Worm (Caenorhabditis elegans) whole organism, L4 larva: ENCODE data around the gene Y75B8A.33.

Experiments
- T20F7.1 ChIP-seq: fragments of 200-800 bp; sonication (Bioruptor generic); optimal IDR thresholded peaks from 2 replicates; lab custom pipeline; 2018; ENCODE audit warnings: mild to moderate bottlenecking, missing genetic modification characterization, missing compliant biosample characterization
- T26A8.4 ChIP-seq: fragments of 200-800 bp; sonication (Bioruptor generic); IDR thresholded peaks from 2 replicates; pipeline ENCODE4 v1.3.6; 2022; ENCODE audit warnings: missing genetic modification characterization, missing compliant biosample characterization
- Y48G9A.11 ChIP-seq: fragments of 200-800 bp; sonication (Bioruptor generic); IDR thresholded peaks from 2 replicates; pipeline ENCODE4 v1.3.6; 2022; ENCODE audit warnings: missing genetic modification reagents, missing genetic modification characterization, missing compliant biosample characterization
- Y75B8A.6 ChIP-seq: fragments of 200-800 bp; sonication (Bioruptor generic); IDR thresholded peaks from 2 replicates; pipeline ENCODE4 v1.3.6; 2022; ENCODE audit warnings: missing genetic modification reagents, missing genetic modification characterization, missing compliant biosample characterization
- aha-1 ChIP-seq: fragments of 150-350 bp; peaks from one replicate; lab custom pipeline; 2014; ENCODE audit warnings: missing biosample characterization, missing genetic modification characterization
- ama-1 ChIP-seq: fragments of 150-350 bp; optimal IDR thresholded peaks from 2 replicates; lab custom pipeline; 2014; ENCODE audit warnings: inconsistent platforms, mixed read lengths
- ceh-62 ChIP-seq: sonication (generic microtip); optimal IDR thresholded peaks from 2 replicates; lab custom pipeline; 2017; ENCODE audit warnings: missing biosample characterization, missing genetic modification characterization
- ceh-82 ChIP-seq: sonication (generic microtip); optimal IDR thresholded peaks from 2 replicates; lab custom pipeline; 2017; ENCODE audit warnings: missing biosample characterization, missing genetic modification characterization
- ctbp-1 ChIP-seq: fragments of 200-800 bp; sonication (Bioruptor generic); IDR thresholded peaks from 2 replicates; pipeline ENCODE4 v1.3.6; 2022; ENCODE audit warnings: missing genetic modification reagents, missing genetic modification characterization, missing compliant biosample characterization
- daf-16 ChIP-seq, 3 experiments: sonication (generic microtip); optimal IDR thresholded peaks; 2 replicates each; lab custom pipeline; 2016 to 2017; ENCODE audit warnings: missing genetic modification characterization in 3 of 3, missing genetic modification reagents in 3 of 3, mild to moderate bottlenecking in 2 of 3, missing compliant biosample characterization in 2 of 3, missing biosample characterization in 1 of 3, moderate library complexity in 1 of 3
- daf-8 ChIP-seq: fragments of 200-800 bp; sonication (Bioruptor generic); IDR thresholded peaks from 2 replicates; pipeline ENCODE4 v1.3.6; 2022; ENCODE audit warnings: missing genetic modification characterization, missing compliant biosample characterization
- dmd-9 ChIP-seq: fragments of 200-800 bp; sonication (Bioruptor generic); IDR thresholded peaks from 2 replicates; pipeline ENCODE4 v1.3.6; 2022; ENCODE audit warnings: missing genetic modification reagents, missing genetic modification characterization, missing compliant biosample characterization
- dpl-1 ChIP-seq: fragments of 150-350 bp; optimal IDR thresholded peaks from 2 replicates; lab custom pipeline; 2014; ENCODE audit warnings: missing biosample characterization, missing genetic modification reagents, missing genetic modification characterization
- duxl-1 ChIP-seq: sonication (generic microtip); optimal IDR thresholded peaks from 2 replicates; lab custom pipeline; 2016; ENCODE audit warnings: mild to moderate bottlenecking, missing genetic modification characterization, moderate library complexity, missing compliant biosample characterization; ENCODE audit not compliant: poor library complexity
- dve-1 ChIP-seq: sonication (generic microtip); optimal IDR thresholded peaks from 2 replicates; lab custom pipeline; 2017; ENCODE audit warnings: antibody characterized with exemption, mild to moderate bottlenecking, missing genetic modification characterization, missing compliant biosample characterization; ENCODE audit not compliant: insufficient read depth
- egl-27 ChIP-seq: sonication (generic microtip); optimal IDR thresholded peaks from 3 replicates; lab custom pipeline; 2017; ENCODE audit warnings: missing biosample characterization, missing genetic modification reagents, missing genetic modification characterization
- egl-43 ChIP-seq: fragments of 200-800 bp; sonication (Bioruptor generic); IDR thresholded peaks from 2 replicates; pipeline ENCODE4 v1.3.6; 2022; ENCODE audit warnings: missing genetic modification reagents, missing genetic modification characterization, missing compliant biosample characterization
- fkh-10 ChIP-seq: fragments of 150-350 bp; optimal IDR thresholded peaks from 2 replicates; lab custom pipeline; 2014; ENCODE audit warnings: missing biosample characterization, missing genetic modification reagents, missing genetic modification characterization
- gei-8 ChIP-seq: fragments of 200-800 bp; sonication (Bioruptor generic); optimal IDR thresholded peaks from 2 replicates; lab custom pipeline; 2018; ENCODE audit warnings: mild to moderate bottlenecking, missing genetic modification characterization, missing compliant biosample characterization
- hmg-1.1 ChIP-seq: fragments of 200-800 bp; sonication (Bioruptor generic); IDR thresholded peaks from 2 replicates; pipeline ENCODE4 v1.3.6; 2022; ENCODE audit warnings: missing genetic modification reagents, missing genetic modification characterization, missing compliant biosample characterization
- lin-13 ChIP-seq: fragments of 150-350 bp; optimal IDR thresholded peaks from 2 replicates; lab custom pipeline; 2014; ENCODE audit warnings: missing biosample characterization, missing genetic modification reagents, missing genetic modification characterization
- lin-38 ChIP-seq: fragments of 200-800 bp; sonication (Bioruptor generic); IDR thresholded peaks from 2 replicates; pipeline ENCODE4 v1.3.6; 2022; ENCODE audit warnings: missing genetic modification reagents, missing genetic modification characterization, missing compliant biosample characterization
- lsy-2 ChIP-seq, 2 experiments: fragments of 150-350 bp in 1 of 2; sonication (generic microtip) in 1 of 2; optimal IDR thresholded peaks; 2 replicates each; lab custom pipeline; 2014 to 2017; ENCODE audit warnings: missing biosample characterization in 2 of 2, missing genetic modification characterization in 2 of 2
- mep-1 ChIP-seq: fragments of 150-350 bp; sonication (generic microtip); optimal IDR thresholded peaks from 3 replicates; lab custom pipeline; 2014; ENCODE audit warnings: missing biosample characterization, missing genetic modification characterization
- mxl-3 ChIP-seq: fragments of 200-800 bp; sonication (Bioruptor generic); optimal IDR thresholded peaks from 2 replicates; lab custom pipeline; 2018; ENCODE audit warnings: mild to moderate bottlenecking, missing genetic modification characterization, missing compliant biosample characterization
- nhr-25 ChIP-seq: sonication (generic microtip); optimal IDR thresholded peaks from 2 replicates; lab custom pipeline; 2017; ENCODE audit warnings: missing genetic modification characterization, mild to moderate bottlenecking, missing compliant biosample characterization, antibody characterized with exemption, moderate library complexity, borderline replicate concordance; ENCODE audit not compliant: insufficient read depth
- nhr-41 ChIP-seq: fragments of 200-800 bp; sonication (Bioruptor generic); IDR thresholded peaks from 2 replicates; pipeline ENCODE4 v1.3.6; 2022; ENCODE audit warnings: missing genetic modification reagents, missing genetic modification characterization, missing compliant biosample characterization
- pha-4 ChIP-seq, 2 experiments: fragments of 150-350 bp in 1 of 2; fragments of 200-800 bp in 1 of 2; sonication (Bioruptor generic) in 1 of 2; IDR thresholded peaks in 1 of 2; optimal IDR thresholded peaks in 1 of 2; 2 replicates each; pipeline versions ENCODE4 v1.3.6 to Lab custom; 2014 to 2022; ENCODE audit warnings: missing genetic modification characterization in 2 of 2, missing genetic modification reagents in 2 of 2, missing biosample characterization in 1 of 2, missing compliant biosample characterization in 1 of 2
- php-3 ChIP-seq: fragments of 200-800 bp; sonication (Bioruptor generic); IDR thresholded peaks from 2 replicates; pipeline ENCODE4 v1.3.6; 2022; ENCODE audit warnings: missing genetic modification reagents, missing genetic modification characterization, missing compliant biosample characterization
- saeg-2 ChIP-seq: fragments of 200-800 bp; sonication (Bioruptor generic); IDR thresholded peaks from 2 replicates; pipeline ENCODE4 v1.3.6; 2022; ENCODE audit warnings: missing genetic modification reagents, missing genetic modification characterization, missing compliant biosample characterization
- sdz-12 ChIP-seq: fragments of 200-800 bp; sonication (Bioruptor generic); optimal IDR thresholded peaks from 2 replicates; lab custom pipeline; 2018; ENCODE audit warnings: mild to moderate bottlenecking, missing genetic modification characterization, missing compliant biosample characterization
- set-16 ChIP-seq: fragments of 200-800 bp; sonication (Bioruptor generic); IDR thresholded peaks from 2 replicates; pipeline ENCODE4 v1.3.6; 2022; ENCODE audit warnings: missing genetic modification reagents, missing genetic modification characterization, missing compliant biosample characterization
- tag-97 ChIP-seq: fragments of 200-800 bp; sonication (Bioruptor generic); IDR thresholded peaks from 2 replicates; pipeline ENCODE4 v1.3.6; 2022; ENCODE audit warnings: missing genetic modification characterization, missing compliant biosample characterization
- tra-1 ChIP-seq: fragments of 200-800 bp; sonication (Bioruptor generic); IDR thresholded peaks from 2 replicates; pipeline ENCODE4 v1.3.6; 2022; ENCODE audit warnings: missing genetic modification reagents, missing genetic modification characterization, missing compliant biosample characterization
- unc-39 ChIP-seq: sonication (generic microtip); optimal IDR thresholded peaks from 2 replicates; lab custom pipeline; 2017; ENCODE audit warnings: missing biosample characterization, missing genetic modification characterization
- unc-62 ChIP-seq, 3 experiments: fragments of 150-350 bp in 1 of 3; sonication (generic microtip); optimal IDR thresholded peaks in 2 of 3; peaks in 1 of 3; 1 replicate in 1 of 3; 2 replicates in 2 of 3; lab custom pipeline; 2014 to 2017; ENCODE audit warnings: missing biosample characterization in 3 of 3, missing genetic modification characterization in 3 of 3, missing genetic modification reagents in 3 of 3, missing genotype in 1 of 3
- zag-1 ChIP-seq: fragments of 150-350 bp; optimal IDR thresholded peaks from 2 replicates; lab custom pipeline; 2014; ENCODE audit warnings: missing biosample characterization, missing genetic modification characterization
- zip-2 ChIP-seq: fragments of 150-350 bp; optimal IDR thresholded peaks from 2 replicates; lab custom pipeline; 2014; ENCODE audit warnings: missing biosample characterization, missing genetic modification characterization
- ztf-11 ChIP-seq: fragments of 150-350 bp; optimal IDR thresholded peaks from 2 replicates; lab custom pipeline; 2014; ENCODE audit warnings: missing biosample characterization, missing genetic modification characterization

Gene Y75B8A.33

ce11 chrIII:12375614-12376013 lies 8.4 kb upstream of the Y75B8A.33 start:
- TF ChIP-seq set-16 (peak; percentile 68), unc-39 (tag; lab: Kevin White, UChicago) (no peak), ceh-62 (no peak)

- TF ChIP-seq gei-8 = no peak
Measured at ce11 chrIII:12373807-12374266, 6.7 kb upstream of the Y75B8A.33 start, which contains the start of gene glrx-5. glrx-5 (minus strand) TSS chrIII:12373857.

- no peak for TF ChIP-seq dmd-9 (GFP tag; lab: Robert Waterston, UW)
- no peak for TF ChIP-seq sdz-12 (GFP tag; lab: Kevin White, UChicago)
- TF ChIP-seq T20F7.1 (GFP tag; lab: Kevin White, UChicago) = no peak
- no peak for TF ChIP-seq saeg-2 (GFP tag; lab: Robert Waterston, UW)
- TF ChIP-seq dve-1 (tag; lab: Kevin White, UChicago) = no peak
- TF ChIP-seq daf-8 = no peak
- no peak for TF ChIP-seq ama-1
- TF ChIP-seq Y75B8A.6 (GFP tag; lab: Robert Waterston, UW) = no peak
- TF ChIP-seq daf-16 (GFP tag; optimal IDR thresholded peaks at IDR 0.05; lab: Kevin White, UChicago) = no peak
- no peak for TF ChIP-seq daf-16 (tag; optimal IDR thresholded peaks at IDR 0.05; lab: Kevin White, UChicago)
- no peak for TF ChIP-seq fkh-10
- TF ChIP-seq tag-97 = no peak
- no peak for TF ChIP-seq ztf-11
- no peak for TF ChIP-seq lin-38 (GFP tag; lab: Robert Waterston, UW)
- no peak for TF ChIP-seq lin-13 (GFP tag; lab: Kevin White, UChicago)
- TF ChIP-seq mep-1 (tag; lab: Kevin White, UChicago) = no peak
- no peak for TF ChIP-seq pha-4 (GFP tag; IDR thresholded peaks at IDR 0.05; lab: Robert Waterston, UW)
- no peak for TF ChIP-seq pha-4 (tag; optimal IDR thresholded peaks at IDR 0.05; lab: Kevin White, UChicago)
- TF ChIP-seq zip-2 = no peak
Measured at ce11 chrIII:12373306-12373705, 6.1 kb upstream of the Y75B8A.33 start.

- TF ChIP-seq Y48G9A.11 (GFP tag; lab: Robert Waterston, UW) = peak; percentile 61
- no peak for TF ChIP-seq php-3 (GFP tag; lab: Robert Waterston, UW)
- TF ChIP-seq lin-38 (GFP tag; lab: Robert Waterston, UW) = peak; percentile 66
- TF ChIP-seq zag-1 (tag; lab: Kevin White, UChicago) = no peak
- TF ChIP-seq T26A8.4 (GFP tag; lab: Robert Waterston, UW) = peak; percentile 30; the same call in 1 of the 2 replicates
- no peak for TF ChIP-seq egl-27
- peak; percentile 80 for TF ChIP-seq aha-1 (tag; lab: Kevin White, UChicago)
- no peak for TF ChIP-seq tra-1
- TF ChIP-seq egl-43 (GFP tag; lab: Robert Waterston, UW) = peak; percentile 43; the same call in 1 of the 2 replicates
- TF ChIP-seq sdz-12 (GFP tag; lab: Kevin White, UChicago) = no peak
- peak; percentile 42; the same call in 1 of the 2 replicates for TF ChIP-seq set-16
Measured at ce11 chrIII:12372080-12373065, 5.2 kb upstream of the Y75B8A.33 start.

- TF ChIP-seq pha-4 (GFP tag; IDR thresholded peaks at IDR 0.05; lab: Robert Waterston, UW) (peak; percentile 32; the same call in 1 of the 2 replicates), pha-4 (tag; optimal IDR thresholded peaks at IDR 0.05; lab: Kevin White, UChicago) (no peak), duxl-1 (tag; lab: Kevin White, UChicago) (peak; percentile 62), unc-62 (GFP tag; optimal IDR thresholded peaks at IDR 0.05 in 1 of 2; lab: Kevin White, UChicago) (peak in 1 of 2 experiments; percentile 94), unc-62 (tag; optimal IDR thresholded peaks at IDR 0.05; lab: Kevin White, UChicago) (no peak), ceh-82 (tag; lab: Kevin White, UChicago) (no peak), daf-16 (GFP tag; optimal IDR thresholded peaks at IDR 0.05; lab: Kevin White, UChicago) (no peak), daf-16 (tag; optimal IDR thresholded peaks at IDR 0.05; lab: Kevin White, UChicago) (peak; percentile 57), egl-43 (GFP tag; lab: Robert Waterston, UW) (no peak), nhr-25 (no peak), hmg-1.1 (no peak), dpl-1 (peak; percentile 67), mxl-3 (GFP tag; lab: Kevin White, UChicago) (no peak), lsy-2 (tag; optimal IDR thresholded peaks at IDR 0.05; lab: Kevin White, UChicago) (peak in 1 of 2 experiments; percentile 69), dmd-9 (GFP tag; lab: Robert Waterston, UW) (no peak), ceh-62 (no peak), ctbp-1 (GFP tag; lab: Robert Waterston, UW) (no peak), fkh-10 (no peak), nhr-41 (GFP tag; lab: Robert Waterston, UW) (no peak)
Measured at ce11 chrIII:12370011-12370506, 2.9 kb upstream of the Y75B8A.33 start, which contains the start of gene rpt-6. rpt-6 (plus strand) TSS chrIII:12370456.
